Worm (Caenorhabditis elegans) whole organism, L2 larva: ENCODE data around the gene glb-1.
A peak's percentile ranks its signal among the peaks of the same experiment; 100 is the strongest.

Experiments
- C34F6.9 ChIP-seq: fragments of 150-350 bp; optimal IDR thresholded peaks from 2 replicates; lab custom pipeline; 2014; ENCODE audit warnings: missing biosample characterization, missing genetic modification characterization
- F13H6.1 ChIP-seq: sonication (generic microtip); optimal IDR thresholded peaks from 2 replicates; lab custom pipeline; 2016; ENCODE audit warnings: missing genetic modification characterization, missing compliant biosample characterization
- R02D3.7 ChIP-seq: fragments of 150-350 bp; optimal IDR thresholded peaks from 2 replicates; lab custom pipeline; 2014; ENCODE audit warnings: missing biosample characterization, missing genetic modification characterization
- Y55F3AM.14 ChIP-seq: fragments of 200-800 bp; sonication (Bioruptor generic); optimal IDR thresholded peaks from 2 replicates; lab custom pipeline; 2018; ENCODE audit warnings: mild to moderate bottlenecking, missing genetic modification characterization, missing compliant biosample characterization
- ZK546.5 ChIP-seq: sonication (generic microtip); optimal IDR thresholded peaks from 2 replicates; lab custom pipeline; 2017; ENCODE audit warnings: missing biosample characterization, missing genetic modification characterization
- alr-1 ChIP-seq: fragments of 150-350 bp; optimal IDR thresholded peaks from 2 replicates; lab custom pipeline; 2014; ENCODE audit warnings: missing biosample characterization, missing genetic modification characterization
- aly-2 ChIP-seq: fragments of 150-350 bp; optimal IDR thresholded peaks from 2 replicates; lab custom pipeline; 2014; ENCODE audit warnings: missing biosample characterization, missing genetic modification characterization
- ama-1 ChIP-seq: fragments of 150-350 bp; optimal IDR thresholded peaks from 2 replicates; lab custom pipeline; 2018; ENCODE audit warnings: inconsistent platforms
- blmp-1 ChIP-seq: sonication (generic microtip); optimal IDR thresholded peaks from 2 replicates; lab custom pipeline; 2017; ENCODE audit warnings: missing genetic modification characterization, mild to moderate bottlenecking, missing compliant biosample characterization, antibody characterized with exemption, moderate library complexity; ENCODE audit not compliant: insufficient read depth
- ceh-16 ChIP-seq: fragments of 150-350 bp; optimal IDR thresholded peaks from 2 replicates; lab custom pipeline; 2014; ENCODE audit warnings: missing biosample characterization, missing genetic modification characterization
- ceh-82 ChIP-seq: fragments of 150-350 bp; optimal IDR thresholded peaks from 2 replicates; lab custom pipeline; 2014; ENCODE audit warnings: missing biosample characterization, missing genetic modification characterization
- crh-2 ChIP-seq: sonication (generic microtip); optimal IDR thresholded peaks from 2 replicates; lab custom pipeline; 2017; ENCODE audit warnings: missing biosample characterization, missing genetic modification characterization
- dmd-4 ChIP-seq: sonication (generic microtip); optimal IDR thresholded peaks from 2 replicates; lab custom pipeline; 2017; ENCODE audit warnings: missing biosample characterization, missing genetic modification characterization
- egl-27 ChIP-seq: sonication (generic microtip); optimal IDR thresholded peaks from 3 replicates; lab custom pipeline; 2017; ENCODE audit warnings: missing biosample characterization, missing genetic modification reagents, missing genetic modification characterization
- elt-1 ChIP-seq: fragments of 150-350 bp; optimal IDR thresholded peaks from 2 replicates; lab custom pipeline; 2014; ENCODE audit warnings: missing biosample characterization, missing genetic modification characterization
- elt-3 ChIP-seq: sonication (generic microtip); optimal IDR thresholded peaks from 2 replicates; lab custom pipeline; 2017; ENCODE audit warnings: missing biosample characterization, missing genetic modification characterization
- fos-1 ChIP-seq: fragments of 150-350 bp; optimal IDR thresholded peaks from 2 replicates; lab custom pipeline; 2014; ENCODE audit warnings: missing biosample characterization, missing genetic modification characterization
- gmeb-1 ChIP-seq: fragments of 150-350 bp; optimal IDR thresholded peaks from 2 replicates; lab custom pipeline; 2014; ENCODE audit warnings: missing biosample characterization, missing genetic modification characterization
- lin-11 ChIP-seq: fragments of 150-350 bp; sonication (generic microtip); optimal IDR thresholded peaks from 2 replicates; lab custom pipeline; 2014; ENCODE audit warnings: missing biosample characterization, missing genetic modification characterization, inconsistent platforms, mixed read lengths
- lin-13 ChIP-seq: fragments of 150-350 bp; optimal IDR thresholded peaks from 2 replicates; lab custom pipeline; 2014; ENCODE audit warnings: missing biosample characterization, missing genetic modification reagents, missing genetic modification characterization
- lin-39 ChIP-seq: fragments of 150-350 bp; optimal IDR thresholded peaks from 2 replicates; lab custom pipeline; 2014; ENCODE audit warnings: missing biosample characterization, missing genetic modification reagents, missing genetic modification characterization
- lsy-2 ChIP-seq, 2 experiments: fragments of 150-350 bp in 1 of 2; sonication (generic microtip) in 1 of 2; optimal IDR thresholded peaks; 2 replicates each; lab custom pipeline; 2014 to 2017; ENCODE audit warnings: missing biosample characterization in 2 of 2, missing genetic modification characterization in 2 of 2
- mab-5 ChIP-seq: fragments of 150-350 bp; optimal IDR thresholded peaks from 2 replicates; lab custom pipeline; 2014; ENCODE audit warnings: missing biosample characterization, missing genetic modification characterization
- mbf-1 ChIP-seq: sonication (generic microtip); optimal IDR thresholded peaks from 2 replicates; lab custom pipeline; 2017; ENCODE audit warnings: missing biosample characterization, missing genetic modification characterization
- mdl-1 ChIP-seq, 2 experiments: fragments of 150-350 bp in 1 of 2; sonication (generic microtip) in 1 of 2; optimal IDR thresholded peaks; 2 replicates each; lab custom pipeline; 2017; ENCODE audit warnings: missing biosample characterization in 2 of 2, missing genetic modification characterization in 2 of 2
- nhr-10 ChIP-seq: sonication (generic microtip); optimal IDR thresholded peaks from 2 replicates; lab custom pipeline; 2017; ENCODE audit warnings: missing biosample characterization, missing genetic modification characterization
- nhr-11 ChIP-seq: fragments of 150-350 bp; optimal IDR thresholded peaks from 2 replicates; lab custom pipeline; 2014; ENCODE audit warnings: missing biosample characterization, missing genetic modification characterization
- nhr-12 ChIP-seq: fragments of 150-350 bp; optimal IDR thresholded peaks from 2 replicates; lab custom pipeline; 2014; ENCODE audit warnings: missing biosample characterization, missing genetic modification characterization
- nhr-129 ChIP-seq: fragments of 150-350 bp; optimal IDR thresholded peaks from 2 replicates; lab custom pipeline; 2014; ENCODE audit warnings: missing biosample characterization, missing genetic modification characterization
- nhr-21 ChIP-seq: fragments of 150-350 bp; optimal IDR thresholded peaks from 2 replicates; lab custom pipeline; 2014; ENCODE audit warnings: missing biosample characterization, missing genetic modification characterization
- nhr-23 ChIP-seq: fragments of 150-350 bp; optimal IDR thresholded peaks from 2 replicates; lab custom pipeline; 2014; ENCODE audit warnings: missing biosample characterization, missing genetic modification reagents, missing genetic modification characterization
- nhr-237 ChIP-seq: fragments of 150-350 bp; optimal IDR thresholded peaks from 2 replicates; lab custom pipeline; 2014; ENCODE audit warnings: missing biosample characterization, missing genetic modification characterization
- nhr-25 ChIP-seq: fragments of 150-350 bp; sonication (generic microtip); optimal IDR thresholded peaks from 3 replicates; lab custom pipeline; 2014; ENCODE audit warnings: missing biosample characterization, missing genetic modification characterization
- nhr-6 ChIP-seq: fragments of 150-350 bp; optimal IDR thresholded peaks from 2 replicates; lab custom pipeline; 2014; ENCODE audit warnings: missing biosample characterization, missing genetic modification characterization
- nhr-77 ChIP-seq: fragments of 150-350 bp; optimal IDR thresholded peaks from 2 replicates; lab custom pipeline; 2014; ENCODE audit warnings: missing biosample characterization, missing genetic modification characterization
- peb-1 ChIP-seq: fragments of 150-350 bp; optimal IDR thresholded peaks from 2 replicates; lab custom pipeline; 2014; ENCODE audit warnings: missing biosample characterization, missing genetic modification characterization
- sem-4 ChIP-seq: fragments of 150-350 bp; optimal IDR thresholded peaks from 2 replicates; lab custom pipeline; 2014; ENCODE audit warnings: missing biosample characterization, missing genetic modification reagents, missing genetic modification characterization
- skn-1 ChIP-seq: sonication (generic microtip); optimal IDR thresholded peaks from 2 replicates; lab custom pipeline; 2017; ENCODE audit warnings: missing biosample characterization, missing genetic modification characterization
- sma-3 ChIP-seq: sonication (generic microtip); optimal IDR thresholded peaks from 2 replicates; lab custom pipeline; 2016; ENCODE audit warnings: missing genetic modification reagents, missing genetic modification characterization, missing compliant biosample characterization
- sma-9 ChIP-seq, 2 experiments: fragments of 150-350 bp in 1 of 2; sonication (generic microtip) in 1 of 2; optimal IDR thresholded peaks; 2 replicates each; lab custom pipeline; 2014 to 2016; ENCODE audit warnings: missing genetic modification characterization in 2 of 2, mild to moderate bottlenecking in 1 of 2, missing biosample characterization in 1 of 2, missing compliant biosample characterization in 1 of 2, missing genetic modification reagents in 1 of 2, moderate library complexity in 1 of 2
- snpc-4 ChIP-seq: fragments of 150-350 bp; optimal IDR thresholded peaks from 2 replicates; lab custom pipeline; 2014; ENCODE audit warnings: missing biosample characterization, missing genetic modification characterization
- unc-39 ChIP-seq: fragments of 150-350 bp; optimal IDR thresholded peaks from 2 replicates; lab custom pipeline; 2014; ENCODE audit warnings: missing biosample characterization, missing genetic modification characterization
- unc-55 ChIP-seq: fragments of 150-350 bp; sonication (generic microtip); optimal IDR thresholded peaks from 3 replicates; lab custom pipeline; 2014; ENCODE audit warnings: missing biosample characterization, missing genetic modification reagents, missing genetic modification characterization
- unc-62 ChIP-seq: fragments of 150-350 bp; optimal IDR thresholded peaks from 2 replicates; lab custom pipeline; 2014; ENCODE audit warnings: missing biosample characterization, missing genetic modification reagents, missing genetic modification characterization
- zag-1 ChIP-seq: fragments of 150-350 bp; optimal IDR thresholded peaks from 2 replicates; lab custom pipeline; 2014; ENCODE audit warnings: missing biosample characterization, missing genetic modification characterization
- ztf-1 ChIP-seq: fragments of 200-800 bp; sonication (Bioruptor generic); conservative IDR thresholded peaks from 2 replicates; pipeline ENCODE4 v1.3.6; 2022; ENCODE audit warnings: missing genetic modification characterization, missing compliant biosample characterization
- ztf-11 ChIP-seq: sonication (generic microtip); optimal IDR thresholded peaks from 2 replicates; lab custom pipeline; 2017; ENCODE audit warnings: missing biosample characterization, missing genetic modification characterization
- ztf-4 ChIP-seq: fragments of 150-350 bp; optimal IDR thresholded peaks from 2 replicates; lab custom pipeline; 2014; ENCODE audit warnings: missing biosample characterization, missing genetic modification characterization

The glb-1 gene

ce11 chrIII:8887184-8887801 is 35.8 kb downstream of the glb-1 start, which contains the start of gene famh-136:
Gene famh-136, plus strand, starts transcription at chrIII:8887751.
- TF ChIP-seq blmp-1 (tag; lab: Kevin White, UChicago) (peak; percentile 13), lsy-2 (tag; optimal IDR thresholded peaks at IDR 0.05; lab: Kevin White, UChicago) (peak; percentile 81 to 96), gmeb-1 (tag; lab: Kevin White, UChicago) (peak; percentile 91), sma-3 (peak; percentile 87), lin-39 (tag; lab: Kevin White, UChicago) (no peak), mbf-1 (tag; lab: Kevin White, UChicago) (no peak), ceh-82 (peak; percentile 39), elt-3 (tag; lab: Kevin White, UChicago) (no peak), F13H6.1 (peak; percentile 66), peb-1 (tag; lab: Kevin White, UChicago) (no peak), C34F6.9 (peak; percentile 95), nhr-237 (tag; lab: Kevin White, UChicago) (no peak), ZK546.5 (tag; lab: Kevin White, UChicago) (no peak), alr-1 (tag; lab: Kevin White, UChicago) (no peak), nhr-23 (tag; lab: Kevin White, UChicago) (no peak), lin-13 (GFP tag; lab: Kevin White, UChicago) (peak; percentile 81), nhr-129 (tag; lab: Kevin White, UChicago) (peak; percentile 88), egl-27 (tag; lab: Kevin White, UChicago) (peak; percentile 11), ceh-16 (tag; lab: Kevin White, UChicago) (no peak), unc-39 (tag; lab: Kevin White, UChicago) (no peak), elt-1 (tag; lab: Kevin White, UChicago) (no peak), ama-1 (lab: Kevin White, UChicago) (no peak), skn-1 (tag; lab: Kevin White, UChicago) (peak; percentile 33), mdl-1 (tag; optimal IDR thresholded peaks at IDR 0.05; lab: Kevin White, UChicago) (peak in 1 of 2 experiments; percentile 5), nhr-10 (no peak), ztf-4 (tag; lab: Kevin White, UChicago) (peak; percentile 66), unc-62 (no peak), crh-2 (peak; percentile 91), nhr-12 (no peak), nhr-25 (tag; lab: Kevin White, UChicago) (peak; percentile 77), fos-1 (tag; lab: Kevin White, UChicago) (peak; percentile 87), ztf-1 (GFP tag; lab: Robert Waterston, UW) (no peak), nhr-21 (peak; percentile 76), mab-5 (peak; percentile 69), snpc-4 (tag; lab: Kevin White, UChicago) (peak; percentile 19), nhr-77 (tag; lab: Kevin White, UChicago) (peak; percentile 34), Y55F3AM.14 (GFP tag; lab: Kevin White, UChicago) (peak; percentile 90), nhr-6 (tag; lab: Kevin White, UChicago) (peak; percentile 72), aly-2 (tag; lab: Kevin White, UChicago) (no peak), dmd-4 (no peak), zag-1 (peak; percentile 4), R02D3.7 (tag; lab: Kevin White, UChicago) (no peak), nhr-11 (tag; lab: Kevin White, UChicago) (no peak), lin-11 (tag; lab: Kevin White, UChicago) (no peak), ztf-11 (tag; lab: Kevin White, UChicago) (no peak), unc-55 (peak; percentile 80), sma-9 (GFP tag; optimal IDR thresholded peaks at IDR 0.05; lab: Kevin White, UChicago) (peak; percentile 77), sma-9 (tag; optimal IDR thresholded peaks at IDR 0.05; lab: Kevin White, UChicago) (no peak), sem-4 (tag; lab: Kevin White, UChicago) (peak; percentile 85)
